Worm (Caenorhabditis elegans): Measurements from ENCODE around the gene K08E7.4.

- TF ChIP-seq W03F9.2 (tag; optimal IDR thresholded peaks at IDR 0.05) = no peak
- TF ChIP-seq him-1 (tag; optimal IDR thresholded peaks at IDR 0.05) = no peak
Measured at ce11 chrIV:12616943-12617689, 46.2 kb upstream of the K08E7.4 start.

All from whole organism, L4/young adult.